Worm (Caenorhabditis elegans) whole organism, L3 larva: ENCODE measurements around the gene C14B4.2.

Experiments used
- ama-1 ChIP-seq: fragments of 150-350 bp; optimal IDR thresholded peaks from 2 replicates; lab custom pipeline; 2018
- ceh-28 ChIP-seq: fragments of 150-350 bp; optimal IDR thresholded peaks from 2 replicates; lab custom pipeline; 2014; ENCODE audit warnings: missing biosample characterization, missing genetic modification reagents, missing genetic modification characterization
- ceh-82 ChIP-seq: fragments of 150-350 bp; optimal IDR thresholded peaks from 2 replicates; lab custom pipeline; 2014; ENCODE audit warnings: missing biosample characterization, missing genetic modification characterization
- daf-12 ChIP-seq: fragments of 150-350 bp; optimal IDR thresholded peaks from 2 replicates; lab custom pipeline; 2014; ENCODE audit warnings: missing biosample characterization, missing genetic modification reagents, missing genetic modification characterization
- egl-5 ChIP-seq: fragments of 150-350 bp; optimal IDR thresholded peaks from 2 replicates; lab custom pipeline; 2017; ENCODE audit warnings: missing biosample characterization, missing genetic modification reagents, missing genetic modification characterization, inconsistent platforms
- elt-1 ChIP-seq: fragments of 150-350 bp; optimal IDR thresholded peaks from 2 replicates; lab custom pipeline; 2014; ENCODE audit warnings: missing biosample characterization, missing genetic modification characterization
- eor-1 ChIP-seq, 2 experiments: fragments of 150-350 bp; optimal IDR thresholded peaks; 2 replicates each; lab custom pipeline; 2014 to 2018; ENCODE audit warnings: missing biosample characterization in 2 of 2, missing genetic modification characterization in 2 of 2
- fos-1 ChIP-seq: fragments of 150-350 bp; optimal IDR thresholded peaks from 2 replicates; lab custom pipeline; 2014; ENCODE audit warnings: missing biosample characterization, missing genetic modification characterization
- hmg-11 ChIP-seq: sonication (generic microtip); optimal IDR thresholded peaks from 2 replicates; lab custom pipeline; 2016; ENCODE audit warnings: missing genetic modification characterization, missing compliant biosample characterization
- jun-1 ChIP-seq: fragments of 150-350 bp; optimal IDR thresholded peaks from 2 replicates; lab custom pipeline; 2014; ENCODE audit warnings: missing biosample characterization, missing genetic modification reagents, missing genetic modification characterization
- lin-39 ChIP-seq: fragments of 150-350 bp; optimal IDR thresholded peaks from 2 replicates; lab custom pipeline; 2018; ENCODE audit warnings: missing biosample characterization, missing genetic modification reagents, missing genetic modification characterization
- mdl-1 ChIP-seq: fragments of 150-350 bp; optimal IDR thresholded peaks from 2 replicates; lab custom pipeline; 2014; ENCODE audit warnings: missing biosample characterization, missing genetic modification characterization
- nfya-1 ChIP-seq: sonication (generic microtip); optimal IDR thresholded peaks from 2 replicates; lab custom pipeline; 2017; ENCODE audit warnings: missing genetic modification characterization, mild to moderate bottlenecking, missing compliant biosample characterization, antibody characterized with exemption, moderate library complexity; ENCODE audit not compliant: insufficient read depth
- nhr-11 ChIP-seq: fragments of 150-350 bp; optimal IDR thresholded peaks from 2 replicates; lab custom pipeline; 2014; ENCODE audit warnings: missing biosample characterization, missing genetic modification characterization
- nhr-12 ChIP-seq: fragments of 150-350 bp; optimal IDR thresholded peaks from 2 replicates; lab custom pipeline; 2014; ENCODE audit warnings: missing biosample characterization, missing genetic modification characterization
- nhr-23 ChIP-seq: fragments of 150-350 bp; optimal IDR thresholded peaks from 2 replicates; lab custom pipeline; 2014; ENCODE audit warnings: missing biosample characterization, missing genetic modification reagents, missing genetic modification characterization
- nhr-237 ChIP-seq: fragments of 150-350 bp; optimal IDR thresholded peaks from 2 replicates; lab custom pipeline; 2014; ENCODE audit warnings: missing biosample characterization, missing genetic modification characterization
- nhr-28 ChIP-seq: fragments of 150-350 bp; optimal IDR thresholded peaks from 2 replicates; lab custom pipeline; 2014; ENCODE audit warnings: missing biosample characterization, missing genetic modification characterization
- nhr-43 ChIP-seq: sonication (generic microtip); optimal IDR thresholded peaks from 2 replicates; lab custom pipeline; 2016; ENCODE audit warnings: mild to moderate bottlenecking, missing genetic modification characterization, missing compliant biosample characterization; ENCODE audit not compliant: poor library complexity, severe bottlenecking
- nhr-67 ChIP-seq: fragments of 150-350 bp; optimal IDR thresholded peaks from 2 replicates; lab custom pipeline; 2014; ENCODE audit warnings: missing biosample characterization, missing genetic modification characterization
- nhr-76 ChIP-seq: fragments of 150-350 bp; sonication (generic microtip); optimal IDR thresholded peaks from 5 replicates; lab custom pipeline; 2014; ENCODE audit warnings: missing biosample characterization, missing genetic modification characterization
- nhr-77 ChIP-seq: fragments of 150-350 bp; optimal IDR thresholded peaks from 2 replicates; lab custom pipeline; 2014; ENCODE audit warnings: missing biosample characterization, missing genetic modification characterization
- pqm-1 ChIP-seq: fragments of 150-350 bp; optimal IDR thresholded peaks from 2 replicates; lab custom pipeline; 2017; ENCODE audit warnings: missing biosample characterization, missing genetic modification characterization, inconsistent platforms
- sea-2 ChIP-seq: fragments of 150-350 bp; sonication (generic microtip); optimal IDR thresholded peaks from 4 replicates; lab custom pipeline; 2014; ENCODE audit warnings: missing biosample characterization, missing genetic modification reagents, missing genetic modification characterization
- skn-1 ChIP-seq: fragments of 150-350 bp; optimal IDR thresholded peaks from 2 replicates; lab custom pipeline; 2014; ENCODE audit warnings: missing biosample characterization, missing genetic modification characterization
- snpc-4 ChIP-seq: fragments of 150-350 bp; optimal IDR thresholded peaks from 2 replicates; lab custom pipeline; 2014; ENCODE audit warnings: missing biosample characterization, missing genetic modification characterization
- unc-39 ChIP-seq: sonication (generic microtip); optimal IDR thresholded peaks from 4 replicates; lab custom pipeline; 2017; ENCODE audit warnings: missing biosample characterization, missing genetic modification characterization
- unc-62 ChIP-seq: fragments of 150-350 bp; sonication (generic microtip); optimal IDR thresholded peaks from 4 replicates; lab custom pipeline; 2014; ENCODE audit warnings: missing biosample characterization, missing genetic modification reagents, missing genetic modification characterization
- zag-1 ChIP-seq: fragments of 150-350 bp; optimal IDR thresholded peaks from 2 replicates; lab custom pipeline; 2014; ENCODE audit warnings: missing biosample characterization, missing genetic modification characterization
- ztf-11 ChIP-seq: fragments of 150-350 bp; optimal IDR thresholded peaks from 2 replicates; lab custom pipeline; 2014; ENCODE audit warnings: missing biosample characterization, missing genetic modification characterization
- ztf-4 ChIP-seq: fragments of 150-350 bp; optimal IDR thresholded peaks from 2 replicates; lab custom pipeline; 2014; ENCODE audit warnings: missing biosample characterization, missing genetic modification characterization

Gene C14B4.2

ce11 chrV:19297510-19297909 is 65.0 kb downstream of the C14B4.2 start, which contains the start of gene fbxb-60:
TSS of gene fbxb-60 (plus strand) at chrV:19297810.
- TF ChIP-seq hmg-11 (tag; lab: Kevin White, UChicago) = no peak
- no peak for TF ChIP-seq nhr-77 (tag; lab: Kevin White, UChicago)
- TF ChIP-seq nhr-12 (tag; lab: Kevin White, UChicago) = no peak
- no peak for TF ChIP-seq eor-1 (tag; optimal IDR thresholded peaks at IDR 0.05; lab: Kevin White, UChicago)
- no peak for TF ChIP-seq nhr-67 (tag; lab: Kevin White, UChicago)
- no peak for TF ChIP-seq ceh-28 (tag; lab: Kevin White, UChicago)
- no peak for TF ChIP-seq snpc-4 (tag; lab: Kevin White, UChicago)
- TF ChIP-seq elt-1 (tag; lab: Kevin White, UChicago) = no peak

DNA sequence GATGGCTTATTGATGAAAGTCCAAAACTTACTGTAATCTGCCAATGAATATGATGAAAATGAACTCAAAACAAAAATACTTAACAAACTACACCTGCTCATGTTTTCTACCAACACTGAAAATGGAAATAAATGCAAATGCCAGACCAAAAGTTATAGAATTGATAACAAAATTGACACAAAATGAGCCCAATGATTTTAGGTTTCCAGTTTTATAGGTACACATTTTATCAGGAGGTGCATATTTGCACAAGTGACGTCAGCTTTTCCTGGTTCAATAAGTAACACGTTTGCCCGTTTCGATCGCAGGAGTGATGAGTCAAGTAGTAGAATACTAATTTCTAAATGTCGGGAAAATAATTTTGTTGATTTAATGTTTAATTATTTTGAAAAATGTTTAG is 65.7 kb downstream of the C14B4.2 start, which contains the start of gene F55C9.6:
Gene F55C9.6, minus strand, starts transcription at position 101 of the 400 bp plus-strand sequence.
- TF ChIP-seq sea-2 (GFP tag; lab: Kevin White, UChicago) (no peak), mdl-1 (tag; lab: Kevin White, UChicago) (no peak), ceh-82 (tag; lab: Kevin White, UChicago) (no peak), unc-62 (GFP tag; lab: Kevin White, UChicago) (no peak), ztf-4 (tag; lab: Kevin White, UChicago) (no peak), ama-1 (lab: Kevin White, UChicago) (no peak), nhr-11 (tag; lab: Kevin White, UChicago) (no peak), skn-1 (tag; lab: Kevin White, UChicago) (no peak)

DNA sequence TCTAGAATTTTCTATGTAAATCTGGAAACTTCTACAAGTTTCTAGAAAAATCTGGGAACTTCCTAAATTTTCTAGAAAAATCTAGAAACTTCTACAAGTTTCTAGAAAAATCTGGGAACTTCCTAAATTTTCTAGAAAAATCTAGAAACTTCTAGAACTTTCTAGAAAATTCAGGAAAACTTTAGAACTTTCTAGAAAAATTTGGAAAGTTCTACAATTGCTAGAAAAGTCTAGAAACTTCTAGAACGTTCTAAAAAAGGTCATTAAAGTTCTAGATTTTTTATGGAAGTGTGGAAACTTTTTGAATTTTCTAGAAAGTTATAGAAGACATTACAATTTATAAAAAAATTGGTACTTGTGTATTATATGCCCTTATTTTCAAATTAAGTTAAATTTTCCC is 69.4 kb downstream of the C14B4.2 start, which contains the start of gene F55C9.5:
Gene F55C9.5, minus strand, starts transcription at position 101 of the 400 bp plus-strand sequence.
- TF ChIP-seq egl-5 (tag; lab: Kevin White, UChicago) = no peak
- TF ChIP-seq nhr-77 (tag; lab: Kevin White, UChicago) = no peak
- TF ChIP-seq ama-1 (lab: Kevin White, UChicago) = no peak
- TF ChIP-seq eor-1 (tag; optimal IDR thresholded peaks at IDR 0.05; lab: Kevin White, UChicago) = no peak
- no peak for TF ChIP-seq pqm-1
- TF ChIP-seq ztf-11 (tag; lab: Kevin White, UChicago) = no peak
- no peak for TF ChIP-seq nhr-237 (tag; lab: Kevin White, UChicago)
- no peak for TF ChIP-seq zag-1 (tag; lab: Kevin White, UChicago)
- no peak for TF ChIP-seq unc-39
- no peak for TF ChIP-seq jun-1 (tag; lab: Kevin White, UChicago)

- TF ChIP-seq fos-1 (tag; lab: Kevin White, UChicago) = no peak
- no peak for TF ChIP-seq nhr-76
- no peak for TF ChIP-seq ztf-4 (tag; lab: Kevin White, UChicago)
- TF ChIP-seq hmg-11 (tag; lab: Kevin White, UChicago) = no peak
- TF ChIP-seq daf-12 = no peak
- TF ChIP-seq nhr-23 (tag; lab: Kevin White, UChicago) = no peak
- no peak for TF ChIP-seq nhr-28 (tag; lab: Kevin White, UChicago)
- TF ChIP-seq lin-39 (tag; lab: Kevin White, UChicago) = no peak
- no peak for TF ChIP-seq nhr-77 (tag; lab: Kevin White, UChicago)
- no peak for TF ChIP-seq nfya-1
- no peak for TF ChIP-seq unc-39
Observed at ce11 chrV:19288073-19288805, 74.2 kb downstream of the C14B4.2 start, which contains the start of the genes F55C9.3 and fbxb-57. TSS of gene F55C9.3 (minus strand) at chrV:19288173. TSS of gene fbxb-57 (plus strand) at chrV:19288755.

DNA sequence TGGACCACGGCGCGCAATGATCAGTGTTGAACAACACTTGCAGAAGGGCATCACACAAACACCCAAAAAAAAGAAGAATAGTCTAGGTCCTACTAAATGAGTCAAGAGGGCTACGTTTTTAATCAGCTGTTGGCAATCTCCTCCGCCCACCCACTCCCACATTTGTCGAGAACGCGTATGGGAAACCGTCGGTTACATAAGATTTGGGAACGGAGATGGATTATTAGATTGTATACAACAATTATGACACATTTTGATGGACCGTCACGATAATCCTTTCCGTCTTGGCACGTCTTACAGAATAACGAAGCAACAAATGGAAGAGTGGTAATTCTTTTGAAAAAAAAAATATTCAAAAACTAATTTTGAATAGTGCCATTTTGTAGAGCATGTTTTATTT is 76.5 kb downstream of the C14B4.2 start:
- TF ChIP-seq nhr-43 (tag; lab: Kevin White, UChicago) = no peak
